Worm (Caenorhabditis elegans) whole organism, L3 larva: ENCODE data around the gene T24F1.4.

Experiments used
- ceh-82 ChIP-seq: fragments of 150-350 bp; optimal IDR thresholded peaks from 2 replicates; lab custom pipeline; 2014; ENCODE audit warnings: missing biosample characterization, missing genetic modification characterization
- ceh-9 ChIP-seq: sonication (generic microtip); optimal IDR thresholded peaks from 2 replicates; lab custom pipeline; 2018; ENCODE audit warnings: missing biosample characterization, missing genetic modification characterization
- egl-27 ChIP-seq: sonication (generic microtip); optimal IDR thresholded peaks from 4 replicates; lab custom pipeline; 2017; ENCODE audit warnings: missing biosample characterization, missing genetic modification reagents, missing genetic modification characterization
- elt-1 ChIP-seq: fragments of 150-350 bp; optimal IDR thresholded peaks from 2 replicates; lab custom pipeline; 2014; ENCODE audit warnings: missing biosample characterization, missing genetic modification characterization
- elt-2 ChIP-seq: sonication (generic microtip); optimal IDR thresholded peaks from 2 replicates; lab custom pipeline; 2016; ENCODE audit warnings: missing genetic modification reagents, mild to moderate bottlenecking, missing genetic modification characterization, missing compliant biosample characterization
- nhr-11 ChIP-seq: fragments of 150-350 bp; optimal IDR thresholded peaks from 2 replicates; lab custom pipeline; 2014; ENCODE audit warnings: missing biosample characterization, missing genetic modification characterization
- nhr-77 ChIP-seq: fragments of 150-350 bp; optimal IDR thresholded peaks from 2 replicates; lab custom pipeline; 2014; ENCODE audit warnings: missing biosample characterization, missing genetic modification characterization
- pha-4 ChIP-seq: fragments of 150-350 bp; optimal IDR thresholded peaks from 2 replicates; lab custom pipeline; 2014; ENCODE audit warnings: missing biosample characterization, missing genetic modification reagents, missing genetic modification characterization
- skn-1 ChIP-seq: fragments of 150-350 bp; optimal IDR thresholded peaks from 2 replicates; lab custom pipeline; 2014; ENCODE audit warnings: missing biosample characterization, missing genetic modification characterization
- snpc-4 ChIP-seq: fragments of 150-350 bp; optimal IDR thresholded peaks from 2 replicates; lab custom pipeline; 2014; ENCODE audit warnings: missing biosample characterization, missing genetic modification characterization
- tbx-2 ChIP-seq: sonication (generic microtip); optimal IDR thresholded peaks from 2 replicates; lab custom pipeline; 2016; ENCODE audit warnings: mild to moderate bottlenecking, missing genetic modification characterization, missing compliant biosample characterization
- unc-39 ChIP-seq: sonication (generic microtip); optimal IDR thresholded peaks from 4 replicates; lab custom pipeline; 2017; ENCODE audit warnings: missing biosample characterization, missing genetic modification characterization
- zag-1 ChIP-seq: fragments of 150-350 bp; optimal IDR thresholded peaks from 2 replicates; lab custom pipeline; 2014; ENCODE audit warnings: missing biosample characterization, missing genetic modification characterization
- ztf-4 ChIP-seq: fragments of 150-350 bp; optimal IDR thresholded peaks from 2 replicates; lab custom pipeline; 2014; ENCODE audit warnings: missing biosample characterization, missing genetic modification characterization

DNA sequence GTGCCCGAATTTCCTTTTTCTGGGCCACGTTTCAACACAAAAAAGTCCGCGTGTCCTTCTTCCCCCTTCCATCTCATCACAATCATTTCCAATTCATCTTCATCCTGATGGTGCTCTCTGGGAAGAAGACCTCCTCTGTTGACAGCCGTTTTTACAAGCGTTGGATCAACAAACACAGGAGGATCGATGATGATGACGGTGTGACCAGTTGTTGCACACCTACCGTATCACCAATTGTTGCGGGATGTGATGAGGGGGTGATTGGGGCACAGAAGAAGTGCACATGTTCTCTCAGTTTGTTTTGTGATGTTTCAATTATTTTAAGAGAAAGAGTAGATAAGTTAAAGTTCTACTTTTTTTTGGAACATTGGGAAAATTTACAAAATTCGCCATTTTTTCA is 38.6 kb downstream of the T24F1.4 start:
- no peak for TF ChIP-seq elt-2
- TF ChIP-seq elt-1 (tag; lab: Kevin White, UChicago): no peak
- no peak for TF ChIP-seq nhr-11
- no peak for TF ChIP-seq zag-1 (tag; lab: Kevin White, UChicago)
- no peak for TF ChIP-seq ceh-9 (tag; lab: Kevin White, UChicago)
- no peak for TF ChIP-seq nhr-77
- no peak for TF ChIP-seq skn-1 (tag; lab: Kevin White, UChicago)
- TF ChIP-seq tbx-2 (tag; lab: Kevin White, UChicago): no peak
- no peak for TF ChIP-seq snpc-4 (tag; lab: Kevin White, UChicago)
- no peak for TF ChIP-seq unc-39
- TF ChIP-seq ztf-4 (tag; lab: Kevin White, UChicago): no peak
- no peak for TF ChIP-seq pha-4 (tag; lab: Kevin White, UChicago)
- TF ChIP-seq egl-27: no peak
- no peak for TF ChIP-seq ceh-82
